Worm (Caenorhabditis elegans): ENCODE results near the gene scl-26.

scl-26 gene

ce11 chrV:7631732-7632131, 30.4 kb upstream of the scl-26 start, which contains the start of gene srd-25:
TSS of gene srd-25 (plus strand) at chrV:7632032.
- TF ChIP-seq egl-27 (tag; optimal IDR thresholded peaks at IDR 0.05), result no peak
- no peak for TF ChIP-seq R02D3.7 (tag; optimal IDR thresholded peaks at IDR 0.05)
- TF ChIP-seq nhr-12 (tag; optimal IDR thresholded peaks at IDR 0.05), result no peak
- no peak for TF ChIP-seq ceh-82 (tag; optimal IDR thresholded peaks at IDR 0.05)
- TF ChIP-seq aly-2 (tag; optimal IDR thresholded peaks at IDR 0.05), result no peak
- TF ChIP-seq skn-1 (tag; optimal IDR thresholded peaks at IDR 0.05), result no peak
- no peak for TF ChIP-seq elt-2 (tag; optimal IDR thresholded peaks at IDR 0.05)
- no peak for TF ChIP-seq ama-1 (optimal IDR thresholded peaks at IDR 0.05)
- TF ChIP-seq snpc-4 (tag; optimal IDR thresholded peaks at IDR 0.05), result no peak
- TF ChIP-seq tbx-2 (tag; optimal IDR thresholded peaks at IDR 0.05), result no peak
- no peak for TF ChIP-seq nhr-237 (tag; optimal IDR thresholded peaks at IDR 0.05)
- TF ChIP-seq ZK546.5 (tag; optimal IDR thresholded peaks at IDR 0.05), result no peak
- TF ChIP-seq unc-39 (tag; optimal IDR thresholded peaks at IDR 0.05), result no peak
- TF ChIP-seq eor-1 (tag; optimal IDR thresholded peaks at IDR 0.05), result no peak
- no peak for TF ChIP-seq ceh-28 (tag; optimal IDR thresholded peaks at IDR 0.05)
- no peak for TF ChIP-seq fkh-2 (tag; optimal IDR thresholded peaks at IDR 0.05)

- no peak for TF ChIP-seq daf-12 (tag; optimal IDR thresholded peaks at IDR 0.05)
Observed at ce11 chrV:7629504-7629903, 28.2 kb upstream of the scl-26 start, which contains the start of gene srd-30. TSS of gene srd-30 (plus strand) at chrV:7629804.

DNA sequence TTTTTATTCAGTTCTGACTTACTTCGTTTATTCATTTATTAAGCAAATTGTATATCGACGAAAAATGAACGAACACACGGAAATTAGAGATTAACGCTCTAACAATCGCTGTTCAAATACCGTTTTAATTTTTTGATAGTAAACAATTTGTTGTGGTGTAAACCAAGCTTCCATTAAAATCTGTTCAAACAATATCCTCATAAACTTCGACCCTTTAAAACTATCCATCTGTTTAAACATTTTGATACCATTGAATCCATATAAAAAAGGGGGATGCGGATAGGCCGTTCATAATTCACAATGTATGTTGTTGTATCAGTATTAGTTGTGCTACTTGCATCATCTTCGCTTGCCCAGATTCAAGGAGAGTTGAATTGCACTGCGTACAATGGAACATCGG, 25.2 kb upstream of the scl-26 start, which contains the start of gene F07C4.6:
Gene F07C4.6, plus strand, starts transcription at position 301 of the 400 bp plus-strand sequence.
- TF ChIP-seq nhr-11 (tag; optimal IDR thresholded peaks at IDR 0.05), result no peak

DNA sequence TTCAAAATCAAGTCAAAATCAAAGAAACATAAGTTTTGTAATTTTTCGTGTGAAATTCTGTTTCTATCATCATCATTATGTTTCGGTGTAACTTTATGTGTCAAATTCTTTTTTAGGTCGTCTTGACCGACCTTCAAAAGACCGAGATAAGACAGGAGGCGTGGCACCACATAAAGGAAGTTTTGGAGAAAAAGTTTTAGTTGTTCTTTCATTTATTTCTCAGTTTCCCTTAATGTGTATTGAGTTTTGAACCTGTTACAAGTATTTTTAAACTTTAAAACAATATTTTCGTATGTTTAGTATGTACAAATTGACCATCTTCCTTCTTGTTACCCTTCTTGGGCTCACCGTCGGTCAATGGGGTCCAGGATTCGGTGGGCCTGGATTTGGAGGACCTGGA, 23.3 kb upstream of the scl-26 start, which contains the start of gene grsp-4:
Gene grsp-4, plus strand, starts transcription at position 301 of the 400 bp plus-strand sequence.
- no peak for TF ChIP-seq nhr-25 (tag; optimal IDR thresholded peaks at IDR 0.05)
- TF ChIP-seq sea-2 (GFP tag; optimal IDR thresholded peaks at IDR 0.05), result no peak
- TF ChIP-seq ceh-16 (tag; optimal IDR thresholded peaks at IDR 0.05), result no peak
- no peak for TF ChIP-seq eor-1 (tag; optimal IDR thresholded peaks at IDR 0.05)
- no peak for TF ChIP-seq egl-5 (tag; optimal IDR thresholded peaks at IDR 0.05)
- no peak for TF ChIP-seq ceh-82 (tag; optimal IDR thresholded peaks at IDR 0.05)
- no peak for TF ChIP-seq R02D3.7 (tag; optimal IDR thresholded peaks at IDR 0.05)
- TF ChIP-seq ZK546.5 (tag; optimal IDR thresholded peaks at IDR 0.05), result no peak
- no peak for TF ChIP-seq nhr-28 (tag; optimal IDR thresholded peaks at IDR 0.05)

- TF ChIP-seq snpc-4 (tag; optimal IDR thresholded peaks at IDR 0.05), result no peak
- TF ChIP-seq nhr-28 (tag; optimal IDR thresholded peaks at IDR 0.05), result no peak
- TF ChIP-seq ZK546.5 (tag; optimal IDR thresholded peaks at IDR 0.05), result no peak
- TF ChIP-seq ztf-11 (tag; optimal IDR thresholded peaks at IDR 0.05), result no peak
- TF ChIP-seq nhr-12 (tag; optimal IDR thresholded peaks at IDR 0.05), result no peak
- TF ChIP-seq ceh-82 (tag; optimal IDR thresholded peaks at IDR 0.05), result no peak
- TF ChIP-seq fkh-2 (tag; optimal IDR thresholded peaks at IDR 0.05), result no peak
- no peak for TF ChIP-seq ceh-28 (tag; optimal IDR thresholded peaks at IDR 0.05)
- TF ChIP-seq unc-39 (tag; optimal IDR thresholded peaks at IDR 0.05), result no peak
- TF ChIP-seq elt-2 (tag; optimal IDR thresholded peaks at IDR 0.05), result no peak
- no peak for TF ChIP-seq mdl-1 (tag; optimal IDR thresholded peaks at IDR 0.05)
Observed at ce11 chrV:7624152-7624551, 22.8 kb upstream of the scl-26 start, which contains the start of gene C50E3.13. TSS of gene C50E3.13 (minus strand) at chrV:7624252.

ce11 chrV:7622011-7622465, 20.7 kb upstream of the scl-26 start, which contains the start of gene C50E3.12:
TSS of gene C50E3.12 (minus strand) at chrV:7622061.
- TF ChIP-seq ceh-28 (tag; optimal IDR thresholded peaks at IDR 0.05) (no peak), nhr-67 (tag; optimal IDR thresholded peaks at IDR 0.05) (no peak), ceh-9 (tag; optimal IDR thresholded peaks at IDR 0.05) (no peak), elt-3 (tag; optimal IDR thresholded peaks at IDR 0.05) (no peak), jun-1 (tag; optimal IDR thresholded peaks at IDR 0.05) (no peak), nhr-76 (tag; optimal IDR thresholded peaks at IDR 0.05) (no peak), mdl-1 (tag; optimal IDR thresholded peaks at IDR 0.05) (no peak), ztf-4 (tag; optimal IDR thresholded peaks at IDR 0.05) (no peak), sea-2 (GFP tag; optimal IDR thresholded peaks at IDR 0.05) (no peak), nhr-23 (tag; optimal IDR thresholded peaks at IDR 0.05) (no peak), unc-62 (GFP tag; optimal IDR thresholded peaks at IDR 0.05) (no peak), nhr-12 (tag; optimal IDR thresholded peaks at IDR 0.05) (no peak), ZK546.5 (tag; optimal IDR thresholded peaks at IDR 0.05) (no peak), pha-4 (tag; optimal IDR thresholded peaks at IDR 0.05) (no peak), ceh-16 (tag; optimal IDR thresholded peaks at IDR 0.05) (no peak), ztf-11 (tag; optimal IDR thresholded peaks at IDR 0.05) (no peak)

All from whole organism, L3 larva.